Worm (Caenorhabditis elegans) whole organism, L1 larva: Measurements from ENCODE around the gene fbxa-127.
A peak's percentile ranks its signal among the peaks of the same experiment; 100 is the strongest.

ENCODE experiments used
- C04F5.9 ChIP-seq: sonication (generic microtip); optimal IDR thresholded peaks from 2 replicates; lab custom pipeline; 2016; ENCODE audit warnings: missing genetic modification characterization, missing compliant biosample characterization
- aly-2 ChIP-seq: fragments of 150-350 bp; optimal IDR thresholded peaks from 2 replicates; lab custom pipeline; 2014; ENCODE audit warnings: missing biosample characterization, missing genetic modification characterization
- ama-1 ChIP-seq: fragments of 150-350 bp; optimal IDR thresholded peaks from 2 replicates; lab custom pipeline; 2014
- ceh-8 ChIP-seq: fragments of 200-800 bp; sonication (Bioruptor generic); optimal IDR thresholded peaks from 2 replicates; lab custom pipeline; 2018; ENCODE audit warnings: mild to moderate bottlenecking, missing genetic modification characterization, moderate library complexity, missing compliant biosample characterization
- ceh-88 ChIP-seq: fragments of 200-800 bp; sonication (Bioruptor generic); IDR thresholded peaks from 2 replicates; pipeline ENCODE4 v1.3.6; 2022; ENCODE audit warnings: missing genetic modification characterization, missing compliant biosample characterization
- dsc-1 ChIP-seq: sonication (generic microtip); optimal IDR thresholded peaks from 2 replicates; lab custom pipeline; 2016; ENCODE audit warnings: mild to moderate bottlenecking, missing genetic modification characterization, missing compliant biosample characterization
- efl-1 ChIP-seq, 4 experiments: fragments of 150-350 bp; optimal IDR thresholded peaks in 3 of 4; peaks in 1 of 4; 1 replicate in 1 of 4; 2 replicates in 3 of 4; lab custom pipeline; 2014; ENCODE audit warnings: missing biosample characterization in 2 of 4, missing genetic modification characterization in 2 of 4, missing genetic modification reagents in 2 of 4
- efl-3 ChIP-seq: fragments of 200-800 bp; sonication (Bioruptor generic); optimal IDR thresholded peaks from 2 replicates; lab custom pipeline; 2018; ENCODE audit warnings: mild to moderate bottlenecking, missing genetic modification characterization, missing compliant biosample characterization
- elt-2 ChIP-seq: sonication (generic microtip); optimal IDR thresholded peaks from 2 replicates; lab custom pipeline; 2016; ENCODE audit warnings: missing genetic modification characterization, mild to moderate bottlenecking, inconsistent platforms, missing compliant biosample characterization, missing genetic modification reagents
- fkh-10 ChIP-seq: sonication (generic microtip); optimal IDR thresholded peaks from 2 replicates; lab custom pipeline; 2017; ENCODE audit warnings: missing biosample characterization, missing genetic modification reagents, missing genetic modification characterization
- grh-1 ChIP-seq: fragments of 200-800 bp; sonication (Bioruptor generic); IDR thresholded peaks from 2 replicates; pipeline ENCODE4 v1.3.6; 2022; ENCODE audit warnings: missing genetic modification reagents, missing genetic modification characterization, missing compliant biosample characterization
- hpl-2 ChIP-seq: fragments of 150-350 bp; optimal IDR thresholded peaks from 2 replicates; lab custom pipeline; 2014; ENCODE audit warnings: missing biosample characterization, missing genetic modification reagents, missing genetic modification characterization
- isw-1 ChIP-seq: fragments of 200-800 bp; sonication (Bioruptor generic); IDR thresholded peaks from 2 replicates; pipeline ENCODE4 v1.3.6; 2022; ENCODE audit warnings: missing genetic modification characterization, missing compliant biosample characterization
- lin-14 ChIP-seq: fragments of 200-800 bp; sonication (Bioruptor generic); optimal IDR thresholded peaks from 2 replicates; lab custom pipeline; 2018; ENCODE audit warnings: mild to moderate bottlenecking, missing genetic modification characterization, moderate library complexity, missing compliant biosample characterization
- lin-15B ChIP-seq: fragments of 150-350 bp; sonication (generic microtip); optimal IDR thresholded peaks from 3 replicates; lab custom pipeline; 2014; ENCODE audit warnings: missing biosample characterization, missing genetic modification characterization
- lin-35 ChIP-seq, 2 experiments: fragments of 150-350 bp; optimal IDR thresholded peaks; 2 replicates each; lab custom pipeline; 2014; ENCODE audit warnings: missing biosample characterization in 2 of 2, missing genetic modification characterization in 2 of 2, missing genetic modification reagents in 2 of 2
- lir-3 ChIP-seq: sonication (generic microtip); optimal IDR thresholded peaks from 2 replicates; lab custom pipeline; 2016; ENCODE audit warnings: mild to moderate bottlenecking, missing genetic modification characterization, moderate library complexity, missing compliant biosample characterization; ENCODE audit not compliant: poor library complexity
- mep-1 ChIP-seq: fragments of 150-350 bp; optimal IDR thresholded peaks from 2 replicates; lab custom pipeline; 2014; ENCODE audit warnings: missing biosample characterization, missing genetic modification characterization
- nhr-11 ChIP-seq: fragments of 150-350 bp; optimal IDR thresholded peaks from 2 replicates; lab custom pipeline; 2014; ENCODE audit warnings: missing biosample characterization, missing genetic modification characterization
- nhr-12 ChIP-seq: sonication (generic microtip); optimal IDR thresholded peaks from 2 replicates; lab custom pipeline; 2017; ENCODE audit warnings: missing biosample characterization, missing genetic modification characterization
- nhr-71 ChIP-seq: sonication (generic microtip); optimal IDR thresholded peaks from 2 replicates; lab custom pipeline; 2016; ENCODE audit warnings: mild to moderate bottlenecking, missing genetic modification characterization, moderate library complexity, missing compliant biosample characterization
- nhr-76 ChIP-seq: sonication (generic microtip); optimal IDR thresholded peaks from 2 replicates; lab custom pipeline; 2017; ENCODE audit warnings: missing biosample characterization, missing genetic modification characterization
- nhr-84 ChIP-seq: sonication (generic microtip); optimal IDR thresholded peaks from 2 replicates; lab custom pipeline; 2017; ENCODE audit warnings: missing biosample characterization, missing genetic modification characterization
- nhr-85 ChIP-seq: sonication (generic microtip); peaks from one replicate; lab custom pipeline; 2016; ENCODE audit warnings: missing genetic modification characterization, inconsistent platforms, missing compliant biosample characterization
- pqm-1 ChIP-seq: sonication (generic microtip); optimal IDR thresholded peaks from 3 replicates; lab custom pipeline; 2017; ENCODE audit warnings: missing biosample characterization, missing genetic modification characterization
- rnt-1 ChIP-seq: sonication (generic microtip); optimal IDR thresholded peaks from 2 replicates; lab custom pipeline; 2016; ENCODE audit warnings: mild to moderate bottlenecking, missing genetic modification characterization, moderate library complexity, missing compliant biosample characterization
- snu-23 ChIP-seq: sonication (generic microtip); optimal IDR thresholded peaks from 2 replicates; lab custom pipeline; 2016; ENCODE audit warnings: missing genetic modification characterization, missing compliant biosample characterization
- sox-4 ChIP-seq: sonication (generic microtip); optimal IDR thresholded peaks from 2 replicates; lab custom pipeline; 2016; ENCODE audit warnings: missing genetic modification characterization, missing compliant biosample characterization
- sup-37 ChIP-seq: fragments of 200-800 bp; sonication (Bioruptor generic); optimal IDR thresholded peaks from 2 replicates; lab custom pipeline; 2018; ENCODE audit warnings: mild to moderate bottlenecking, missing genetic modification characterization, missing compliant biosample characterization
- tlp-1 ChIP-seq: fragments of 150-350 bp; optimal IDR thresholded peaks from 2 replicates; lab custom pipeline; 2014; ENCODE audit warnings: missing biosample characterization, missing genetic modification characterization
- unc-62 ChIP-seq: fragments of 150-350 bp; optimal IDR thresholded peaks from 2 replicates; lab custom pipeline; 2014; ENCODE audit warnings: missing biosample characterization, missing genetic modification reagents, missing genetic modification characterization
- unc-98 ChIP-seq: fragments of 200-800 bp; sonication (Bioruptor generic); IDR thresholded peaks from 2 replicates; pipeline ENCODE4 v1.3.6; 2022; ENCODE audit warnings: missing genetic modification characterization, missing compliant biosample characterization
- vab-15 ChIP-seq: sonication (generic microtip); optimal IDR thresholded peaks from 2 replicates; lab custom pipeline; 2017; ENCODE audit warnings: missing genotype, mild to moderate bottlenecking, missing genetic modification characterization, missing compliant biosample characterization
- xbp-1 ChIP-seq: sonication (generic microtip); optimal IDR thresholded peaks from 2 replicates; lab custom pipeline; 2016; ENCODE audit warnings: missing genetic modification characterization, missing compliant biosample characterization
- zag-1 ChIP-seq: fragments of 150-350 bp; optimal IDR thresholded peaks from 2 replicates; lab custom pipeline; 2014; ENCODE audit warnings: missing biosample characterization, missing genetic modification characterization

The fbxa-127 gene

ce11 chrV:16692988-16693387 is 35.5 kb upstream of the fbxa-127 start:
- TF ChIP-seq ceh-8: peak; percentile 56
- no peak for TF ChIP-seq xbp-1

ce11 chrV:16693732-16694131 is 34.8 kb upstream of the fbxa-127 start, which contains the start of gene srw-42:
TSS of gene srw-42 (minus strand) at chrV:16693832.
- no peak for TF ChIP-seq rnt-1 (tag; lab: Kevin White, UChicago)
- TF ChIP-seq pqm-1: no peak
- TF ChIP-seq ama-1 (lab: Kevin White, UChicago): no peak
- no peak for TF ChIP-seq elt-2 (tag; lab: Kevin White, UChicago)
- no peak for TF ChIP-seq sox-4 (tag; lab: Kevin White, UChicago)
- TF ChIP-seq sup-37 (GFP tag; lab: Kevin White, UChicago): no peak
- no peak for TF ChIP-seq zag-1 (tag; lab: Kevin White, UChicago)
- TF ChIP-seq lin-14 (GFP tag; lab: Kevin White, UChicago): no peak
- TF ChIP-seq nhr-12 (tag; lab: Kevin White, UChicago): no peak

- no peak for TF ChIP-seq snu-23
- no peak for TF ChIP-seq pqm-1
- no peak for TF ChIP-seq elt-2 (tag; lab: Kevin White, UChicago)
- TF ChIP-seq efl-3 (GFP tag; lab: Kevin White, UChicago): no peak
- no peak for TF ChIP-seq aly-2 (tag; lab: Kevin White, UChicago)
- TF ChIP-seq mep-1 (tag; lab: Kevin White, UChicago): no peak
- TF ChIP-seq nhr-11 (tag; lab: Kevin White, UChicago): no peak
- TF ChIP-seq C04F5.9 (tag; lab: Kevin White, UChicago): no peak
- no peak for TF ChIP-seq nhr-84
- no peak for TF ChIP-seq dsc-1 (tag; lab: Kevin White, UChicago)
- no peak for TF ChIP-seq lin-15B (tag; lab: Kevin White, UChicago)
- TF ChIP-seq nhr-76 (tag; lab: Kevin White, UChicago): no peak
- TF ChIP-seq ceh-8: no peak
- no peak for TF ChIP-seq nhr-71 (tag; lab: Kevin White, UChicago)
Measured at ce11 chrV:16694538-16694937, 34.0 kb upstream of the fbxa-127 start, which contains the start of gene srz-101. TSS of gene srz-101 (plus strand) at chrV:16694838.

- TF ChIP-seq efl-1 (optimal IDR thresholded peaks at IDR 0.05; lab: Kevin White, UChicago): no peak
- peak in 1 of 2 experiments; percentile 79 for TF ChIP-seq efl-1 (GFP tag; optimal IDR thresholded peaks at IDR 0.05 in 1 of 2; lab: Kevin White, UChicago)
- no peak for TF ChIP-seq tlp-1 (tag; lab: Kevin White, UChicago)
- TF ChIP-seq unc-62 (GFP tag; lab: Kevin White, UChicago): no peak
- no peak for TF ChIP-seq isw-1 (GFP tag; lab: Robert Waterston, UW)
- no peak for TF ChIP-seq vab-15
- TF ChIP-seq aly-2 (tag; lab: Kevin White, UChicago): no peak
- TF ChIP-seq, all 84 proteins: peak for 1
Measured at ce11 chrV:16695499-16695898, 33.0 kb upstream of the fbxa-127 start.

- no peak for TF ChIP-seq lin-35 (GFP tag; optimal IDR thresholded peaks at IDR 0.05; lab: Kevin White, UChicago)
Measured at ce11 chrV:16697178-16697577, 31.4 kb upstream of the fbxa-127 start, which contains the start of gene srw-41. TSS of gene srw-41 (plus strand) at chrV:16697478.

- TF ChIP-seq efl-1 (optimal IDR thresholded peaks at IDR 0.05; lab: Kevin White, UChicago) (no peak), efl-1 (GFP tag; optimal IDR thresholded peaks at IDR 0.05 in 1 of 2; lab: Kevin White, UChicago) (peak in 1 of 2 experiments; percentile 85), lir-3 (no peak), unc-98 (no peak), efl-3 (GFP tag; lab: Kevin White, UChicago) (no peak)
Measured at ce11 chrV:16699752-16700259, 28.7 kb upstream of the fbxa-127 start, which contains the start of gene Y70C5C.1. TSS of gene Y70C5C.1 (plus strand) at chrV:16700209.

- TF ChIP-seq nhr-85 (no peak), efl-3 (GFP tag; lab: Kevin White, UChicago) (no peak), hpl-2 (GFP tag; lab: Kevin White, UChicago) (no peak), zag-1 (tag; lab: Kevin White, UChicago) (no peak), fkh-10 (GFP tag; lab: Kevin White, UChicago) (no peak), grh-1 (GFP tag; lab: Robert Waterston, UW) (no peak), nhr-76 (tag; lab: Kevin White, UChicago) (no peak), ceh-88 (GFP tag; lab: Robert Waterston, UW) (no peak)
Measured at ce11 chrV:16706549-16706948, 22.0 kb upstream of the fbxa-127 start, which contains the start of gene clec-9. TSS of gene clec-9 (minus strand) at chrV:16706649.
